Worm (Caenorhabditis elegans) whole organism, mixed stage, embryonic: ENCODE data around the gene nhr-129.

Experiments
- bed-3 ChIP-seq: fragments of 200-800 bp; sonication (Bioruptor generic); optimal IDR thresholded peaks from 3 replicates; lab custom pipeline; 2018; ENCODE audit warnings: mild to moderate bottlenecking, missing genetic modification characterization, moderate library complexity, missing compliant biosample characterization
- ceh-39 ChIP-seq: fragments of 150-350 bp; optimal IDR thresholded peaks from 2 replicates; lab custom pipeline; 2014; ENCODE audit warnings: missing biosample characterization, missing genetic modification characterization
- lin-32 ChIP-seq: fragments of 200-800 bp; sonication (Bioruptor generic); optimal IDR thresholded peaks from 2 replicates; lab custom pipeline; 2018; ENCODE audit warnings: mild to moderate bottlenecking, missing genetic modification characterization, missing compliant biosample characterization
- nhr-12 ChIP-seq: fragments of 150-350 bp; optimal IDR thresholded peaks from 2 replicates; lab custom pipeline; 2014; ENCODE audit warnings: missing biosample characterization, missing genetic modification characterization
- nhr-2 ChIP-seq: fragments of 150-350 bp; optimal IDR thresholded peaks from 2 replicates; lab custom pipeline; 2014; ENCODE audit warnings: missing biosample characterization, missing genetic modification characterization
- snpc-4 ChIP-seq: fragments of 150-350 bp; optimal IDR thresholded peaks from 2 replicates; lab custom pipeline; 2014; ENCODE audit warnings: missing biosample characterization, missing genetic modification characterization

ce11 chrV:13364227-13364626 is 33.4 kb upstream of the nhr-129 start:
- TF ChIP-seq nhr-12 (tag; lab: Kevin White, UChicago) (no peak), snpc-4 (tag; lab: Kevin White, UChicago) (no peak), bed-3 (GFP tag; lab: Kevin White, UChicago) (no peak), ceh-39 (tag; lab: Kevin White, UChicago) (no peak), lin-32 (GFP tag; lab: Kevin White, UChicago) (no peak), nhr-2 (no peak)
